Fruit fly (Drosophila melanogaster) S2 (cell line): ENCODE measurements around the gene Pi3K21B.

ENCODE experiments used
- CG8478 ChIP-seq: fragments of >200 bp; optimal IDR thresholded peaks from 2 replicates; lab custom pipeline; 2018
- CTCF ChIP-seq, 2 experiments: fragments of >200 bp; optimal IDR thresholded peaks; 2 replicates each; lab custom pipeline; 2018

Pi3K21B gene

DNA sequence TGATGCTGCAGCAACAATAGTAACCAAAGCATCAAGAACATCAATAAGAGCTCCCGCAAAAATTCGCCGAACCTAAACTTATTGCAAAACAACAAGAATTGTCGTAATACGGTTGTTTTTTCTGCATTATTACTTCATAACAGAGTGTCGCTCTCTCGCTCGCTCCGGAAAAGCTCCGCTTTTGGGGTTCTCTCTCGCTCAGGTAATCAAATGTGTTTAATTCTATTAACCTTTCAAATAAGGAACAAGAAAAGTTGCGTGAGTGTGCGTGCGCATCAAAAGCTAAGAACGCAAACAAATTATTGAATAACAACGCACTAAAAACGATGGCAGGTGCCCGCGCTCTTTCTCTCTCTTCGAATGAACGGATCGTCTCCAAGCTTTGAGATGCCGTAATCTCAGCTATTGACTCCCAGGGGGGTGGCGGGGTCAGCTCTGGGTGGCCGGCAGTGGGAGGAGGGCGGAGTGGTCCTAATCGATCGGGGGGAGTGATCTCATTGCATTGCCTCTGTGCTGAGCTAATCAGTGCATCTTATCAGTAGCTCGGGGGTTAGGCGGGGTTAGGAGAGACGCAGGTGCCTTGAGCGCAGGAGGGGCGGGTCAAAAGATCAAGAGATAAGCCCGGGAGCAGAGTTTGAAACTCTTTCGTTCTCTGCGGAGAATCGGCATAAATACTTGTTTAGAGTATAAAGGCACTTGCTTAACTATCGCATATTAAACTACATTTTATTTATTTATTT is 8.7 kb downstream of the Pi3K21B start:
- no peak for TF ChIP-seq CG8478 (lab: Kevin White, UChicago)
- TF ChIP-seq CTCF (optimal IDR thresholded peaks at IDR 0.05; lab: Kevin White, UChicago): no peak

DNA sequence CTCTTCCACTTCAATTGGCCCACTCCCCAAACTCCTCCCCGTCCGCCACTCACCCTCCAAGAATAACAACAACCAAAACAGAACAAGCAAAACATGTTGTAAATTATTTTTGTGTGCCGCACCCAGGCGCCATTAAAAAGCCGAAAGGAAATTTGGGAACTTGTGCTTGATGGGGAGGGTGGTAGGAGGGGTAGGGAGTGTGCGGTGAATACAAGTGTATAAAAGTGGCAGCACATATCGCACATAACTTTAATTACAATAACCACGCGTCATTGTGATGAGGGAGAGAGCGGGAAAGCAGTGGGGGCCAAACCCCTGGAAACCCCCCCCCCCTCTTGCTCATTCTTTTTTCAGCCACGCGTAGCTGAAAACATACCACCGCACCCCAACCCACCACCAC is 9.4 kb downstream of the Pi3K21B start:
- TF ChIP-seq CG8478 (lab: Kevin White, UChicago): no peak
- no peak for TF ChIP-seq CTCF (optimal IDR thresholded peaks at IDR 0.05; lab: Kevin White, UChicago)

DNA sequence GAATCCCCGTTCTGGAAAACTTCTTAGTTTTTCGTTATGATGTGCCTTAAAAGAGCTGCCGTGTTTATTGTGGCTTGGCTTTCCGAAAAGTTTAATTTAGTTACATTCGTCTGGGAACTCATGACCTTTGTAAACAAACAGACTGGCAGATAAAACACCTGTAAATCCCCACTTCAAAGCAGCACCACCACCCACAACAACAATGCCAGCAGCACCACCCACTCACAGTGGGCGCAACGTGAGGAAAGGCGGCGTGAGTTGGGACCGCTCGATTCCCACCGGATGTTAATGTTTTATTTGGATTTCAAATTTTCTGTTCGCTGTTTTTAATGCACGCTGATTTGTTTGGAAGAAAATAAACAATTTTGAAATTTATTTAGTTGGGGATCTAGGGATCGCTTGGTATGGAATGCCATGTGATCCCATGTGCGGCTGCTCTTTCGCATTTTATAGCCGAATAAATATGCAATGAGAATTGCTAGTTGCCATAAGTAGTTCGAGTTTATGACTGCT is 10.6 kb downstream of the Pi3K21B start:
- TF ChIP-seq CTCF (optimal IDR thresholded peaks at IDR 0.05; lab: Kevin White, UChicago) (no peak), CG8478 (lab: Kevin White, UChicago) (no peak)

DNA sequence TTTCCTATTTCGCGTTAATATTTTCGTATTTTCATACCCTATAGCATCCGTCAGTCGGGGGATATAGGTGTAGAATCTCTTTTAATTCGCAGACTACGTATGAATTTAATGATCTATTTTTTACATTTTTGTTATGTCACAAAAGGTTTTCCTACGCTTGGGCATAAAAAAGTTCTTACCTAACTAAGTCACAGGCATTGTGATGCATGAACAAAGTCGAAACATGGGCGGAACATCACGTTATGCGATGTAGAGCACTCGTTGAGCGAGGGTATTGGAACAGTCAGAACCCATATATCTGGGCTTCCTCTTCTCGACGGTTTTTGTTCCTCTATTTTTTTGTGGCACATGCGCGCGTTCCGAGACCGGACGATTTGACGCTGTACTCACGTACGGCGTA is 11.5 kb downstream of the Pi3K21B start:
- TF ChIP-seq CG8478 (lab: Kevin White, UChicago) (no peak), CTCF (optimal IDR thresholded peaks at IDR 0.05; lab: Kevin White, UChicago) (no peak)

DNA sequence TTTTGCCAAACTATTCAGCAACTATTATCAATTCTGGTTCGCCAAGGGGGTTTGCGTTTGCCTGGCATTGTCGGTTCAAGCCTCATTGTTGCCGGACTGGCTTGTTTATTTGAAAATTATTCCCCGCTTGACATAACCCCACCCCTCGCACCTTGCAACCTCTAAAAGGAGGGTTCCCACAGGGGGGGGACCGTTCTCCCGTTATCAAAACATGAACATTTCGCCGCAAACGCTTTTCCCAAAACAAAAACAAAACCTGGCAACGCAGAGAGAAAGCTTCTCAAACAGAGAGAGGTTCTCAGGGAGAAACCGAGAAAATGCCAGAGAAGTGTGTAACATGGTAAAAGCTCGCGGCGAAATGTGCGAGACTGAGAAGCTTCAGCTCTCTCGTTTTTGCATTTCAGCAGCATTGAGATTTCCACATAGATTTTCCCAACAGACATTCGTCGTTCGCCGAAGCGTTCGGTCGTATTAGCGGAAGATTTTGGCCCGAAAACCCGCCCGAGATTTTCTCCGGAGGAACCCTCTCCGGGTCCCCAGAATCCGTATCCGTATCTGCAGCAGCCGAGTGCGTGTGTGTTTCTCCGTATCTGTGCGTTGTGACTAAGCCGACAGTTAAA is 12.2 kb downstream of the Pi3K21B start:
- TF ChIP-seq CG8478 (lab: Kevin White, UChicago): no peak
- TF ChIP-seq CTCF (optimal IDR thresholded peaks at IDR 0.05; lab: Kevin White, UChicago): no peak

dm6 chr2L:319159-319558 is 21.5 kb downstream of the Pi3K21B start, which contains the start of gene CG11912:
Gene CG11912, minus strand, starts transcription at chr2L:319259.
- TF ChIP-seq CTCF (optimal IDR thresholded peaks at IDR 0.05; lab: Kevin White, UChicago) (no peak), CG8478 (lab: Kevin White, UChicago) (no peak)

DNA sequence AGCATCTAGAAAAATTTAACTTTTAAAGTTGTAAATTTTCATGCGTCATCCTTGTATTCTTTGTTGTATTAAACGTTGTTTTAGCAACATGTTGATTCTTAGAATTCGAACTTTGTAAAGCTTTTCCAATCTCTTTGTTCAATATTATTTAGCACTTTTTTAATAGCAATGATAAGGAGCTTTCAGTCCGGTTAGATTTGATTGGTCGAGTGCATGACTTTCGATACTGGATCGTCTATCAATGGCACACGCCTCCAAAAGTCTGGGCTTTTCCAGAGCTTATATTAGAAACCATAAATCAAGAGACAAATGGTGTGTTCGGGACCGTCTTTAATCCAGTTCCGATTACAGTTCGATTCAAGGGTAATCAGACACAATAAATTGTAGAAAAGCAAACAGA is 22.1 kb downstream of the Pi3K21B start:
- no peak for TF ChIP-seq CG8478 (lab: Kevin White, UChicago)
- TF ChIP-seq CTCF (optimal IDR thresholded peaks at IDR 0.05; lab: Kevin White, UChicago): no peak

dm6 chr2L:321148-321547 is 23.5 kb downstream of the Pi3K21B start, which contains the start of gene CG11911:
Gene CG11911, minus strand, starts transcription at chr2L:321248.
- TF ChIP-seq CTCF (optimal IDR thresholded peaks at IDR 0.05; lab: Kevin White, UChicago) (no peak), CG8478 (lab: Kevin White, UChicago) (no peak)

DNA sequence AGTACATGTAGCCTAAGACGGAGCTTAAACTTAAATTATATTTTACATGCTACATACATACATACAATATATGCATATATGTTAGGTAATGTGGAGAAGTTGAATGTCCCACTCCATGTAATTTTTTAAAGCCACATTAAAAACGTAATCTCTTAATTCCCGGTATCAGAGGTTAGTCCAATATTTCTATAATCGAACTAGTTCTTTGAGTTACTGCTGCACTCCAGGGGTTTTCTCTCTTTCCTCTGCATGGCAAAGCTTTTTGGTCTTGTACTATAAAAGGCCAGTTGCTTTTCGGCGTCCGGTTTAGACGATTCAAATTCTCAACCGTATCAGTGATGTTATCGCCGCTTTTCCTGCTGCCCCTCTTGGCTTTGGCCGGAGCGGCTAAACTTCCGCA is 24.1 kb downstream of the Pi3K21B start, which contains the start of gene CG33127:
TSS of gene CG33127 (plus strand) at position 309 of the 400 bp plus-strand sequence.
- no peak for TF ChIP-seq CG8478 (lab: Kevin White, UChicago)
- TF ChIP-seq CTCF (optimal IDR thresholded peaks at IDR 0.05; lab: Kevin White, UChicago): no peak

dm6 chr2L:322915-323314 is 25.2 kb downstream of the Pi3K21B start:
- TF ChIP-seq CG8478 (lab: Kevin White, UChicago) (no peak), CTCF (optimal IDR thresholded peaks at IDR 0.05; lab: Kevin White, UChicago) (no peak)

DNA sequence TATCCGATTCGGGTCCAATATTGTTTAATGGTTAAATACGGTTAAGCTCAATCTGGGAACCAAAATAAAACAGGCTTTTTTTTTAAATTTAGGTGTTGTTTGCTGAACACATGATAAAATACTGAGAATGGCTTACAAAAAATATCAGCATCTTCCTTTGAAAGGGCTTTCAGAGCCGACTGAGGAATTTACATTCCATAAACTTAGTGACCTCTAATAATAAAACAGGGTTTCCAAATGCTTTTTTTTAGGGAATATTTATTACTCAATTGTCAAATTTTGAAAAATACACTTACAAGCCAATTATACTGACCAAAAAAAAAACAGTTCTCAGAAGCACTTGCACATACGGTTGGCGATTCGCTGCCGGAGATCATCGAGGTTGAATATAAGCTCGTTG is 32.0 kb downstream of the Pi3K21B start, which contains the start of gene CG43755:
TSS of gene CG43755 (minus strand) at position 101 of the 400 bp plus-strand sequence.
- TF ChIP-seq CG8478 (lab: Kevin White, UChicago): no peak
- no peak for TF ChIP-seq CTCF (optimal IDR thresholded peaks at IDR 0.05; lab: Kevin White, UChicago)

DNA sequence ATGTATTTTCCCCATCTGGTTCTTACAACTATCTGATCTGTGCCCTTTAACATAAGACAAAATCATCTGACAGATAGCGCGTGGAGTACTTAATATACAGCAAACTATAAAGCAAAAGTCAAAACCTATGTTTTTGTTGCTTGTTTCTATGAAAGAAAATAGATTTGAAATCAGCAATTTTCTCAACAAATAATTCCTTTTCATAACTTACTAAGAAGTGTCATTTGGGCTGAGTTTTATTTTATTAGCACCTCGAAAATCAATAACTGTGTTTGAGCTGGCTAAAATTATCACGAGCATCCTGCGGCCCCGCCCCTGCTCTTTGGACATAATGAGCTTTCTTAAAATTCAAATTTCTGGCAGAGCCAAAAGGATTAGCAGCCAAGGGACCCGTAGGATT is 34.6 kb downstream of the Pi3K21B start, which contains the start of gene CG31921:
TSS of gene CG31921 (minus strand) at position 101 of the 400 bp plus-strand sequence.
- TF ChIP-seq CTCF (optimal IDR thresholded peaks at IDR 0.05; lab: Kevin White, UChicago): no peak
- TF ChIP-seq CG8478 (lab: Kevin White, UChicago): no peak

- TF ChIP-seq CG8478 (lab: Kevin White, UChicago) (no peak), CTCF (optimal IDR thresholded peaks at IDR 0.05; lab: Kevin White, UChicago) (no peak)
These were observed 49.1 kb downstream of the Pi3K21B start for dm6 chr2L:346781-347180.

DNA sequence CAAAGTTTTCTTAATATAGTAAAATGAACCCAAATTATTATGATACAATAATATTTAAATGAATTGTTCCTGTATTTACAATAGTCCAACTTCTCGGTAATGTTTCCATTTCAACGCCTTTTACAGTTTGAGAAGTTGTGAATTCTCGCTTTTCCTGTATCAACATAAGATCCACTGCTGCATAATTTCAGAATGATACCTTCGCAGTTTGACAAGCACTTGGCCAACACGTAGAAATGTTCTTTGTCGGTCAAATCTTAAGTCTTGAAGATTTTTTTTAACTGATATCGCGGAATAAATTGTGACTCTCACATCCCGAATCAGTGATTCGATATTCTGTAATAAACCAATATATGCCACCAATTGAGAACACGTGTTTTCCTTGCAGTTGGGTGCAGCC is 49.9 kb downstream of the Pi3K21B start:
- TF ChIP-seq CG8478 (lab: Kevin White, UChicago): no peak
